Worm (Caenorhabditis elegans) whole organism, L1 larva: ENCODE results near the gene F43C11.8.

ENCODE experiments used
- C04F5.9 ChIP-seq: sonication (generic microtip); optimal IDR thresholded peaks from 2 replicates; lab custom pipeline; 2016; ENCODE audit warnings: missing genetic modification characterization, missing compliant biosample characterization
- C16A3.4 ChIP-seq: fragments of 150-350 bp; optimal IDR thresholded peaks from 2 replicates; lab custom pipeline; 2014; ENCODE audit warnings: missing biosample characterization, missing genetic modification characterization
- aly-2 ChIP-seq: fragments of 150-350 bp; optimal IDR thresholded peaks from 2 replicates; lab custom pipeline; 2014; ENCODE audit warnings: missing biosample characterization, missing genetic modification characterization
- ceh-8 ChIP-seq: fragments of 200-800 bp; sonication (Bioruptor generic); optimal IDR thresholded peaks from 2 replicates; lab custom pipeline; 2018; ENCODE audit warnings: mild to moderate bottlenecking, missing genetic modification characterization, moderate library complexity, missing compliant biosample characterization
- ceh-82 ChIP-seq, 3 experiments: fragments of 150-350 bp in 1 of 3; sonication (generic microtip) in 2 of 3; optimal IDR thresholded peaks; 2 replicates each; lab custom pipeline; 2014 to 2017; ENCODE audit warnings: missing biosample characterization in 3 of 3, missing genetic modification characterization in 3 of 3
- efl-1 ChIP-seq, 4 experiments: fragments of 150-350 bp; optimal IDR thresholded peaks in 3 of 4; peaks in 1 of 4; 1 replicate in 1 of 4; 2 replicates in 3 of 4; lab custom pipeline; 2014; ENCODE audit warnings: missing biosample characterization in 2 of 4, missing genetic modification characterization in 2 of 4, missing genetic modification reagents in 2 of 4
- elt-2 ChIP-seq: sonication (generic microtip); optimal IDR thresholded peaks from 2 replicates; lab custom pipeline; 2016; ENCODE audit warnings: missing genetic modification characterization, mild to moderate bottlenecking, inconsistent platforms, missing compliant biosample characterization, missing genetic modification reagents
- elt-3 ChIP-seq, 6 experiments: fragments of 150-350 bp in 1 of 6; sonication (generic microtip); optimal IDR thresholded peaks; 2 replicates each; lab custom pipeline; 2017 to 2018; ENCODE audit warnings: missing biosample characterization in 6 of 6, missing genetic modification characterization in 6 of 6, inconsistent platforms in 1 of 6
- ets-5 ChIP-seq: fragments of 200-800 bp; sonication (Bioruptor generic); IDR thresholded peaks from 2 replicates; pipeline ENCODE4 v1.3.6; 2022; ENCODE audit warnings: missing genetic modification characterization, missing compliant biosample characterization
- fkh-10 ChIP-seq: sonication (generic microtip); optimal IDR thresholded peaks from 2 replicates; lab custom pipeline; 2017; ENCODE audit warnings: missing biosample characterization, missing genetic modification reagents, missing genetic modification characterization
- fkh-8 ChIP-seq: sonication (generic microtip); optimal IDR thresholded peaks from 2 replicates; lab custom pipeline; 2016; ENCODE audit warnings: mild to moderate bottlenecking, missing genetic modification characterization, missing compliant biosample characterization
- fos-1 ChIP-seq: fragments of 150-350 bp; optimal IDR thresholded peaks from 2 replicates; lab custom pipeline; 2014; ENCODE audit warnings: missing biosample characterization, missing genetic modification characterization
- hlh-4 ChIP-seq: sonication (generic microtip); optimal IDR thresholded peaks from 2 replicates; lab custom pipeline; 2016; ENCODE audit warnings: mild to moderate bottlenecking, missing genetic modification characterization, missing compliant biosample characterization
- hpl-2 ChIP-seq: fragments of 150-350 bp; optimal IDR thresholded peaks from 2 replicates; lab custom pipeline; 2014; ENCODE audit warnings: missing biosample characterization, missing genetic modification reagents, missing genetic modification characterization
- irx-1 ChIP-seq: sonication (generic microtip); optimal IDR thresholded peaks from 2 replicates; lab custom pipeline; 2016; ENCODE audit warnings: missing genetic modification characterization, missing compliant biosample characterization
- isw-1 ChIP-seq: fragments of 200-800 bp; sonication (Bioruptor generic); IDR thresholded peaks from 2 replicates; pipeline ENCODE4 v1.3.6; 2022; ENCODE audit warnings: missing genetic modification characterization, missing compliant biosample characterization
- lin-13 ChIP-seq: fragments of 150-350 bp; optimal IDR thresholded peaks from 2 replicates; lab custom pipeline; 2014; ENCODE audit warnings: missing biosample characterization, missing genetic modification reagents, missing genetic modification characterization
- lin-15B ChIP-seq: fragments of 150-350 bp; sonication (generic microtip); optimal IDR thresholded peaks from 3 replicates; lab custom pipeline; 2014; ENCODE audit warnings: missing biosample characterization, missing genetic modification characterization
- lin-35 ChIP-seq, 2 experiments: fragments of 150-350 bp; optimal IDR thresholded peaks; 2 replicates each; lab custom pipeline; 2014; ENCODE audit warnings: missing biosample characterization in 2 of 2, missing genetic modification characterization in 2 of 2, missing genetic modification reagents in 2 of 2
- mab-9 ChIP-seq: fragments of 200-800 bp; sonication (Bioruptor generic); IDR thresholded peaks from 2 replicates; pipeline ENCODE4 v1.3.6; 2022; ENCODE audit warnings: missing genetic modification reagents, missing genetic modification characterization, missing compliant biosample characterization
- mep-1 ChIP-seq: fragments of 150-350 bp; optimal IDR thresholded peaks from 2 replicates; lab custom pipeline; 2014; ENCODE audit warnings: missing biosample characterization, missing genetic modification characterization
- nhr-12 ChIP-seq: sonication (generic microtip); optimal IDR thresholded peaks from 2 replicates; lab custom pipeline; 2017; ENCODE audit warnings: missing biosample characterization, missing genetic modification characterization
- nhr-19 ChIP-seq: fragments of 200-800 bp; sonication (Bioruptor generic); conservative IDR thresholded peaks from 2 replicates; pipeline ENCODE4 v1.3.6; 2022; ENCODE audit warnings: missing genetic modification characterization, missing compliant biosample characterization
- nhr-20 ChIP-seq: sonication (generic microtip); optimal IDR thresholded peaks from 2 replicates; lab custom pipeline; 2016; ENCODE audit warnings: mild to moderate bottlenecking, missing genetic modification characterization, missing compliant biosample characterization
- nhr-237 ChIP-seq: fragments of 150-350 bp; optimal IDR thresholded peaks from 2 replicates; lab custom pipeline; 2014; ENCODE audit warnings: missing biosample characterization, missing genetic modification characterization
- pax-3 ChIP-seq: fragments of 200-800 bp; sonication (Bioruptor generic); optimal IDR thresholded peaks from 2 replicates; lab custom pipeline; 2018; ENCODE audit warnings: mild to moderate bottlenecking, missing genetic modification characterization, moderate library complexity, missing compliant biosample characterization
- pqm-1 ChIP-seq: sonication (generic microtip); optimal IDR thresholded peaks from 3 replicates; lab custom pipeline; 2017; ENCODE audit warnings: missing biosample characterization, missing genetic modification characterization
- sptf-1 ChIP-seq: fragments of 150-350 bp; optimal IDR thresholded peaks from 2 replicates; lab custom pipeline; 2014; ENCODE audit warnings: missing biosample characterization, missing genetic modification characterization
- tbx-2 ChIP-seq: sonication (generic microtip); optimal IDR thresholded peaks from 2 replicates; lab custom pipeline; 2016; ENCODE audit warnings: missing genetic modification characterization, missing compliant biosample characterization
- unc-130 ChIP-seq: fragments of 150-350 bp; optimal IDR thresholded peaks from 2 replicates; lab custom pipeline; 2017; ENCODE audit warnings: missing biosample characterization, missing genetic modification characterization, inconsistent platforms
- unc-86 ChIP-seq: sonication (generic microtip); optimal IDR thresholded peaks from 2 replicates; lab custom pipeline; 2016; ENCODE audit warnings: missing genetic modification characterization, missing compliant biosample characterization
- vab-15 ChIP-seq: sonication (generic microtip); optimal IDR thresholded peaks from 2 replicates; lab custom pipeline; 2017; ENCODE audit warnings: missing genotype, mild to moderate bottlenecking, missing genetic modification characterization, missing compliant biosample characterization
- zag-1 ChIP-seq: fragments of 150-350 bp; optimal IDR thresholded peaks from 2 replicates; lab custom pipeline; 2014; ENCODE audit warnings: missing biosample characterization, missing genetic modification characterization

F43C11.8 gene

DNA sequence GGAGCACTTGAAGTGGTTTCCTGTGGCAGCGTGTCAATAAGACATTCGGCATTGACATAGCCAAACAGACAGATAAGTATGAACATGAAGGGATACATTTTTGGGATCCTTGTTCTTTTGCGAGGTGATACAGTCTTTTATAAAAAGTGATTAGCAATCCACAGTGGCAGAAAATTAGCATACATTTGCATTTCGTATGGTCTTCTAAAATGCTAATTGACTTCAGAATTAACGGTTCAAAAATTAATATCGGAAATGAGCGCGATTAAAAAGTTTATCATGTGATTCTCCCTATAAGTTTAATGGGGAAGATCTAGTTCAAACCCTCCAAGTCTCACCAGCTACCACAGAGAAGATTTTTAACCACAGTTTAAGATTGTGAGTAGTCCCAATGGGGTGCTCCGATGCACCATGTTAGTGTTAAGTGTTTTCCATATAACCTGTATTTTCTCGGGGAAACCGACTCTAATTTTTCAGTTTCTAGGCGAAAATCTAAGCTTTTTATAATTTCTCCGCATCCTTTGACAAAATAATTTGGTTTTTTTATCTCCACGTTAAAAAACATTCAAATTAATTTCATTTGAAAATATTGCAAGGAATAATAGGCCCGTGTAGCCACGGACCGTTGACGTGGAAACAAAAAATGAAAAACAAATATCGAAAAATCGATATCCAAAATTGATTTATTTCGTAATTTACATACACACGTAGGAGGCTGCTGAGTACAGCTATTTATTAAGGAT is 34.5 kb downstream of the F43C11.8 start, which contains the start of the genes F43C11.12 and F16G10.5:
TSS of gene F43C11.12 (minus strand) at position 101 of the 743 bp plus-strand sequence.
TSS of gene F16G10.5 (plus strand) at position 693 of the 743 bp plus-strand sequence.
- TF ChIP-seq C04F5.9 (tag; lab: Kevin White, UChicago) (no peak), nhr-20 (tag; lab: Kevin White, UChicago) (no peak), isw-1 (GFP tag; lab: Robert Waterston, UW) (no peak), lin-35 (GFP tag; optimal IDR thresholded peaks at IDR 0.05; lab: Kevin White, UChicago) (no peak), hlh-4 (tag; lab: Kevin White, UChicago) (no peak)

- no peak for TF ChIP-seq nhr-237 (tag; lab: Kevin White, UChicago)
- TF ChIP-seq tbx-2 (tag; lab: Kevin White, UChicago): no peak
- TF ChIP-seq efl-1 (optimal IDR thresholded peaks at IDR 0.05; lab: Kevin White, UChicago): no peak
- no peak for TF ChIP-seq efl-1 (GFP tag; optimal IDR thresholded peaks at IDR 0.05 in 1 of 2; lab: Kevin White, UChicago)
- TF ChIP-seq fos-1 (tag; lab: Kevin White, UChicago): no peak
- TF ChIP-seq lin-13 (GFP tag; lab: Kevin White, UChicago): no peak
- TF ChIP-seq fkh-8 (tag; lab: Kevin White, UChicago): no peak
Observed at ce11 chrII:2368956-2369355, 36.6 kb downstream of the F43C11.8 start, which contains the start of gene hpo-25. TSS of gene hpo-25 (plus strand) at chrII:2369256.

- TF ChIP-seq nhr-20 (tag; lab: Kevin White, UChicago) (no peak), efl-1 (optimal IDR thresholded peaks at IDR 0.05; lab: Kevin White, UChicago) (no peak), efl-1 (GFP tag; optimal IDR thresholded peaks at IDR 0.05 in 1 of 2; lab: Kevin White, UChicago) (peak in 1 of 2 experiments; percentile 27), C04F5.9 (tag; lab: Kevin White, UChicago) (no peak), tbx-2 (tag; lab: Kevin White, UChicago) (no peak), aly-2 (no peak)
- TF ChIP-seq, all 84 proteins: peak for 1
Observed at ce11 chrII:2372090-2372489, 39.8 kb downstream of the F43C11.8 start, which contains the start of gene F16G10.3. TSS of gene F16G10.3 (plus strand) at chrII:2372390.

- TF ChIP-seq fkh-10 (GFP tag; lab: Kevin White, UChicago) (no peak), ets-5 (GFP tag; lab: Robert Waterston, UW) (no peak), pqm-1 (tag; lab: Kevin White, UChicago) (no peak), unc-130 (no peak), vab-15 (tag; lab: Kevin White, UChicago) (no peak), efl-1 (optimal IDR thresholded peaks at IDR 0.05; lab: Kevin White, UChicago) (no peak), efl-1 (GFP tag; optimal IDR thresholded peaks at IDR 0.05 in 1 of 2; lab: Kevin White, UChicago) (no peak), fkh-8 (tag; lab: Kevin White, UChicago) (no peak), C16A3.4 (tag; lab: Kevin White, UChicago) (no peak), sptf-1 (no peak), zag-1 (tag; lab: Kevin White, UChicago) (no peak)
Observed at ce11 chrII:2374973-2375372, 42.7 kb downstream of the F43C11.8 start, which contains the start of gene F16G10.2. TSS of gene F16G10.2 (plus strand) at chrII:2375273.

DNA sequence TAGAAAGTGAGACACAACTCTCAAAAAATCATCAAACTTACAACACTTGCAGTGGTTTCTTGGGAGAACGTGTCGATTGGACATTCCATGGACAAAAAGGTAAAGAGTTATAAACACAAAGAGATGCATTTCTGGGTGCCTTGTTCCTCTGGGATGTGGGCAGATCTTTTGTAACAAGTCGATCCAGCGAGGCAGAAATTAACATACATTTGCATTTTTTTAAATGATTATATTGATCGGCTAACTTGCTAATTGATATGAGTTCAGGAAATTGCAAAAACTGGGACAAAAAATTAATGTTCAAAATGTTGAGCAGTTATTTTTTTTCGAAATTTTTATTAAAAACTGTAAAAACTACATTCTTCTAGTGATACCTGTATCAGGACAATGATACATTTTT is 45.4 kb downstream of the F43C11.8 start, which contains the start of gene F16G10.6:
TSS of gene F16G10.6 (minus strand) at position 101 of the 400 bp plus-strand sequence.
- no peak for TF ChIP-seq unc-86 (tag; lab: Kevin White, UChicago)
- TF ChIP-seq ceh-8 (GFP tag; lab: Kevin White, UChicago): no peak
- TF ChIP-seq nhr-12 (tag; lab: Kevin White, UChicago): no peak
- no peak for TF ChIP-seq C04F5.9 (tag; lab: Kevin White, UChicago)
- TF ChIP-seq efl-1 (optimal IDR thresholded peaks at IDR 0.05; lab: Kevin White, UChicago): no peak
- no peak for TF ChIP-seq efl-1 (GFP tag; optimal IDR thresholded peaks at IDR 0.05 in 1 of 2; lab: Kevin White, UChicago)
- TF ChIP-seq pax-3 (tag; lab: Kevin White, UChicago): no peak
- no peak for TF ChIP-seq elt-3 (tag; optimal IDR thresholded peaks at IDR 0.05; lab: Kevin White, UChicago)
- no peak for TF ChIP-seq hpl-2 (GFP tag; lab: Kevin White, UChicago)
- no peak for TF ChIP-seq fos-1 (tag; lab: Kevin White, UChicago)
- TF ChIP-seq ceh-82 (tag; optimal IDR thresholded peaks at IDR 0.05; lab: Kevin White, UChicago): no peak
- no peak for TF ChIP-seq mab-9
- no peak for TF ChIP-seq lin-15B (tag; lab: Kevin White, UChicago)
- TF ChIP-seq elt-2 (tag; lab: Kevin White, UChicago): no peak
- TF ChIP-seq mep-1 (tag; lab: Kevin White, UChicago): no peak
- TF ChIP-seq irx-1 (tag; lab: Kevin White, UChicago): no peak
- no peak for TF ChIP-seq nhr-19
- TF ChIP-seq nhr-237 (tag; lab: Kevin White, UChicago): no peak
